Fruit fly (Drosophila melanogaster) S2 (cell line): ENCODE data around the gene janA.

Experiments used
- CG8478 ChIP-seq: fragments of >200 bp; optimal IDR thresholded peaks from 2 replicates; lab custom pipeline; 2018
- CTCF ChIP-seq, 2 experiments: fragments of >200 bp; optimal IDR thresholded peaks; 2 replicates each; lab custom pipeline; 2018

- no peak for TF ChIP-seq CG8478 (lab: Kevin White, UChicago)
- TF ChIP-seq CTCF (optimal IDR thresholded peaks at IDR 0.05; lab: Kevin White, UChicago) = no peak
Observed at dm6 chr3R:30061154-30061482, 21.8 kb upstream of the janA start.
